Fruit fly (Drosophila melanogaster): Measurements from ENCODE around the gene kuk.

kuk gene

dm6 chr3R:17072526-17073114 is 7.4 kb upstream of the kuk start, which contains the start of the genes Ns1 and mRpS11 (continued):
- TF ChIP-seq CG6765 (GFP tag; optimal IDR thresholded peaks at IDR 0.05) (no peak), tio (GFP tag; optimal IDR thresholded peaks at IDR 0.05) (no peak), fd3F (GFP tag; optimal IDR thresholded peaks at IDR 0.05) (no peak), CG15601 (tag; optimal IDR thresholded peaks at IDR 0.05) (peak; percentile 36), prd (optimal IDR thresholded peaks at IDR 0.05) (no peak), prd (GFP tag; IDR thresholded peaks at IDR 0.05) (peak; percentile 43; the same call in 1 of the 3 replicates), NC2β (GFP tag; optimal IDR thresholded peaks at IDR 0.05) (peak; percentile 61), ash1 (GFP tag; optimal IDR thresholded peaks at IDR 0.05) (no peak), gcm2 (GFP tag; optimal IDR thresholded peaks at IDR 0.05) (no peak), psq (GFP tag; optimal IDR thresholded peaks at IDR 0.05) (no peak), CG42726 (GFP tag; IDR thresholded peaks at IDR 0.05; ENCODE audit: partially characterized antibody) (no peak), Med (GFP tag) (peak; percentile 94), phol (tag; optimal IDR thresholded peaks at IDR 0.05) (peak; percentile 51), kni (GFP tag; optimal IDR thresholded peaks at IDR 0.05) (no peak), odd (GFP tag; optimal IDR thresholded peaks at IDR 0.05) (no peak), vvl (GFP tag; IDR thresholded peaks at IDR 0.05) (peak; percentile 60), CG16779 (GFP tag; IDR thresholded peaks at IDR 0.05) (no peak), kah (GFP tag; optimal IDR thresholded peaks at IDR 0.05) (peak; percentile 96), CG11695 (GFP tag; IDR thresholded peaks at IDR 0.05) (no peak), CG8089 (GFP tag; optimal IDR thresholded peaks at IDR 0.05) (no peak), pb (GFP tag; optimal IDR thresholded peaks at IDR 0.05) (peak; percentile 2), Gug (GFP tag; IDR thresholded peaks at IDR 0.05) (no peak; the same call in 3 of the 4 replicates), CG3847 (GFP tag; IDR thresholded peaks at IDR 0.05) (peak; percentile 63), CG34376 (GFP tag; optimal IDR thresholded peaks at IDR 0.05) (peak; percentile 47), Xbp1 (GFP tag; optimal IDR thresholded peaks at IDR 0.05) (peak; percentile 41), Chrac-16 (GFP tag; optimal IDR thresholded peaks at IDR 0.05) (peak; percentile 14), CG1602 (GFP tag; optimal IDR thresholded peaks at IDR 0.05) (peak; percentile 4), CG3281 (GFP tag; optimal IDR thresholded peaks at IDR 0.05) (peak; percentile 34), CG2120 (GFP tag; optimal IDR thresholded peaks at IDR 0.05) (peak; percentile 60), CG13424 (tag; optimal IDR thresholded peaks at IDR 0.05) (peak; percentile 14), tin (GFP tag; optimal IDR thresholded peaks at IDR 0.05) (peak; percentile 11), HLH3B (GFP tag; IDR thresholded peaks at IDR 0.05) (no peak), Hmr (GFP tag; optimal IDR thresholded peaks at IDR 0.05) (peak; percentile 39), Hmx (GFP tag; optimal IDR thresholded peaks at IDR 0.05) (no peak), CG13775 (GFP tag; optimal IDR thresholded peaks at IDR 0.05) (peak; percentile 7), zen (tag; optimal IDR thresholded peaks at IDR 0.05) (peak; percentile 16), CG9932 (GFP tag; IDR thresholded peaks at IDR 0.05) (peak; percentile 64), pan (optimal IDR thresholded peaks at IDR 0.05) (no peak), pan (GFP tag; optimal IDR thresholded peaks at IDR 0.05 in 1 of 2, IDR thresholded peaks at IDR 0.05 in 1 of 2) (no peak), jing (GFP tag; optimal IDR thresholded peaks at IDR 0.05) (no peak), TFAM (GFP tag; optimal IDR thresholded peaks at IDR 0.05) (no peak), CG7556 (GFP tag; optimal IDR thresholded peaks at IDR 0.05) (no peak), inv (GFP tag; IDR thresholded peaks at IDR 0.05; ENCODE audit: partially characterized antibody) (no peak), croc (GFP tag; conservative IDR thresholded peaks at IDR 0.05) (no peak), CG12769 (tag; optimal IDR thresholded peaks at IDR 0.05) (peak; percentile 57), Optix (GFP tag; IDR thresholded peaks at IDR 0.05) (no peak), CG9817 (tag; optimal IDR thresholded peaks at IDR 0.05) (no peak), CG17829 (tag; optimal IDR thresholded peaks at IDR 0.05) (peak; percentile 49), NFAT (GFP tag; IDR thresholded peaks at IDR 0.05) (peak; percentile 69; the same call in 1 of the 2 replicates), CG17361 (GFP tag; IDR thresholded peaks at IDR 0.05) (0 out of 3 replicates have a peak, but pooled peaks have one; percentile 35), CG9437 (GFP tag; optimal IDR thresholded peaks at IDR 0.05) (no peak)

All from whole organism, embryonic.